Fruit fly (Drosophila melanogaster) whole organism, prepupa: ENCODE results near the gene Hmr.

Experiments
- Blimp-1 ChIP-seq: fragments of 200-800 bp; sonication (Bioruptor generic); optimal IDR thresholded peaks from 3 replicates; lab custom pipeline; 2017; ENCODE audit warnings: missing biosample characterization, missing genetic modification characterization, mild to moderate bottlenecking, moderate library complexity, missing genetic modification reagents
- CG10631 ChIP-seq: fragments of 200-800 bp; sonication (Bioruptor generic); optimal IDR thresholded peaks from 2 replicates; lab custom pipeline; 2016; ENCODE audit warnings: missing biosample characterization, missing genetic modification characterization
- CG11762 ChIP-seq: fragments of 200-800 bp; sonication (Bioruptor generic); optimal IDR thresholded peaks from 3 replicates; lab custom pipeline; 2016; ENCODE audit warnings: missing biosample characterization, missing genetic modification characterization; ENCODE audit not compliant: insufficient read depth
- CG15336 ChIP-seq: fragments of 200-800 bp; sonication (Bioruptor generic); IDR thresholded peaks from 2 replicates; pipeline ENCODE4 v1.3.6; 2022; ENCODE audit warnings: missing biosample characterization, missing genetic modification characterization
- CG16779 ChIP-seq: fragments of 200-800 bp; sonication (Bioruptor generic); optimal IDR thresholded peaks from 3 replicates; lab custom pipeline; 2017; ENCODE audit warnings: missing biosample characterization, mild to moderate bottlenecking, missing genetic modification characterization
- CG3032 ChIP-seq: fragments of 200-800 bp; optimal IDR thresholded peaks from 2 replicates; lab custom pipeline; 2019; ENCODE audit warnings: missing biosample characterization, mild to moderate bottlenecking, missing genetic modification characterization, moderate library complexity
- CG31627 ChIP-seq: fragments of 200-800 bp; sonication (Bioruptor generic); optimal IDR thresholded peaks from 3 replicates; lab custom pipeline; 2016; ENCODE audit warnings: missing biosample characterization, missing genetic modification characterization
- CG32006 ChIP-seq: fragments of 200-800 bp; sonication (Bioruptor generic); optimal IDR thresholded peaks from 3 replicates; lab custom pipeline; 2017; ENCODE audit warnings: missing biosample characterization, mild to moderate bottlenecking, missing genetic modification characterization
- CG34406 ChIP-seq: fragments of 200-800 bp; sonication (Bioruptor generic); optimal IDR thresholded peaks from 3 replicates; lab custom pipeline; 2016; ENCODE audit warnings: missing biosample characterization, missing genetic modification characterization
- CG3919 ChIP-seq: fragments of 200-800 bp; sonication (Bioruptor generic); optimal IDR thresholded peaks from 3 replicates; lab custom pipeline; 2016; ENCODE audit warnings: missing biosample characterization, missing genetic modification characterization
- CG4318 ChIP-seq: fragments of 200-800 bp; sonication (Bioruptor generic); optimal IDR thresholded peaks from 3 replicates; lab custom pipeline; 2017; ENCODE audit warnings: missing biosample characterization, mild to moderate bottlenecking, missing genetic modification characterization
- CG6163 ChIP-seq: fragments of 200-800 bp; sonication (Bioruptor generic); IDR thresholded peaks from 3 replicates; pipeline ENCODE4 v1.3.6; 2022; ENCODE audit warnings: missing biosample characterization, missing genetic modification characterization
- CG6276 ChIP-seq: fragments of 200-800 bp; sonication (Bioruptor generic); optimal IDR thresholded peaks from 2 replicates; lab custom pipeline; 2017; ENCODE audit warnings: missing biosample characterization, mild to moderate bottlenecking, missing genetic modification characterization
- CG6792 ChIP-seq: fragments of 200-800 bp; sonication (Bioruptor generic); optimal IDR thresholded peaks from 3 replicates; lab custom pipeline; 2016; ENCODE audit warnings: missing biosample characterization, missing genetic modification characterization
- CG6808 ChIP-seq: fragments of 200-800 bp; sonication (Bioruptor generic); optimal IDR thresholded peaks from 3 replicates; lab custom pipeline; 2017; ENCODE audit warnings: missing biosample characterization, missing genetic modification characterization, mild to moderate bottlenecking, moderate library complexity, missing genetic modification reagents
- CG6854 ChIP-seq: fragments of 200-800 bp; sonication (Bioruptor generic); optimal IDR thresholded peaks from 2 replicates; lab custom pipeline; 2017; ENCODE audit warnings: missing biosample characterization, mild to moderate bottlenecking, missing genetic modification characterization
- CG8319 ChIP-seq: fragments of 200-800 bp; sonication (Bioruptor generic); optimal IDR thresholded peaks from 3 replicates; lab custom pipeline; 2016; ENCODE audit warnings: missing biosample characterization, missing genetic modification characterization
- CG8632 ChIP-seq: fragments of 200-800 bp; sonication (Bioruptor generic); optimal IDR thresholded peaks from 3 replicates; lab custom pipeline; 2016; ENCODE audit warnings: missing biosample characterization, missing genetic modification characterization
- CG9139 ChIP-seq: fragments of 200-800 bp; sonication (Bioruptor generic); optimal IDR thresholded peaks from 3 replicates; lab custom pipeline; 2017; ENCODE audit warnings: missing biosample characterization, mild to moderate bottlenecking, missing genetic modification characterization
- Eip75B ChIP-seq: fragments of 200-800 bp; sonication (Bioruptor generic); optimal IDR thresholded peaks from 3 replicates; lab custom pipeline; 2016; ENCODE audit warnings: missing biosample characterization, missing genetic modification characterization
- Eip78C ChIP-seq: fragments of 200-800 bp; sonication (Bioruptor generic); peaks from one replicate; lab custom pipeline; 2016; ENCODE audit warnings: missing biosample characterization, missing genetic modification characterization
- Eip93F ChIP-seq: fragments of 200-800 bp; sonication (Bioruptor generic); optimal IDR thresholded peaks from 2 replicates; lab custom pipeline; 2016; ENCODE audit warnings: missing biosample characterization, mild to moderate bottlenecking, missing genetic modification characterization
- Ets21C ChIP-seq: fragments of 200-800 bp; sonication (Bioruptor generic); optimal IDR thresholded peaks from 3 replicates; lab custom pipeline; 2016; ENCODE audit warnings: missing biosample characterization, missing genetic modification characterization
- Ets96B ChIP-seq: fragments of 200-800 bp; optimal IDR thresholded peaks from 2 replicates; lab custom pipeline; 2019; ENCODE audit warnings: missing biosample characterization, mild to moderate bottlenecking, missing genetic modification characterization, moderate library complexity
- Gug ChIP-seq: fragments of 200-800 bp; sonication (Bioruptor generic); IDR thresholded peaks from 2 replicates; pipeline ENCODE4 v1.3.6; 2022; ENCODE audit warnings: missing biosample characterization, missing genetic modification characterization
- Hr38 ChIP-seq: sonication (Bioruptor generic); optimal IDR thresholded peaks from 2 replicates; lab custom pipeline; 2016; ENCODE audit warnings: missing biosample characterization, missing genetic modification characterization
- Hr39 ChIP-seq: fragments of 200-800 bp; sonication (Bioruptor generic); optimal IDR thresholded peaks from 2 replicates; lab custom pipeline; 2016; ENCODE audit warnings: missing biosample characterization, missing genetic modification characterization
- Lpt ChIP-seq: fragments of 200-800 bp; sonication (Bioruptor generic); optimal IDR thresholded peaks from 3 replicates; lab custom pipeline; 2016; ENCODE audit warnings: missing biosample characterization, missing genetic modification characterization
- Met ChIP-seq: fragments of 200-800 bp; sonication (Bioruptor generic); optimal IDR thresholded peaks from 3 replicates; lab custom pipeline; 2016; ENCODE audit warnings: missing biosample characterization, missing genetic modification characterization
- OdsH ChIP-seq: fragments of 200-800 bp; sonication (Bioruptor generic); optimal IDR thresholded peaks from 3 replicates; lab custom pipeline; 2016; ENCODE audit warnings: missing biosample characterization, missing genetic modification characterization
- Smox ChIP-seq: fragments of 200-800 bp; sonication (Bioruptor generic); optimal IDR thresholded peaks from 3 replicates; lab custom pipeline; 2016; ENCODE audit warnings: missing biosample characterization, missing genetic modification characterization
- Sox14 ChIP-seq: fragments of 200-800 bp; sonication (Bioruptor generic); optimal IDR thresholded peaks from 3 replicates; lab custom pipeline; 2016; ENCODE audit warnings: missing biosample characterization, missing genetic modification characterization
- Sox15 ChIP-seq: fragments of 200-800 bp; sonication (Bioruptor generic); optimal IDR thresholded peaks from 3 replicates; lab custom pipeline; 2016; ENCODE audit warnings: missing biosample characterization, missing genetic modification characterization
- achi ChIP-seq: fragments of 200-800 bp; sonication (Bioruptor generic); optimal IDR thresholded peaks from 3 replicates; lab custom pipeline; 2016; ENCODE audit warnings: missing biosample characterization, missing genetic modification characterization
- acj6 ChIP-seq: fragments of 200-800 bp; sonication (Bioruptor generic); optimal IDR thresholded peaks from 3 replicates; lab custom pipeline; 2016; ENCODE audit warnings: missing biosample characterization, missing genetic modification characterization
- dac ChIP-seq: fragments of 200-800 bp; sonication (Bioruptor generic); optimal IDR thresholded peaks from 2 replicates; lab custom pipeline; 2017; ENCODE audit warnings: missing biosample characterization, mild to moderate bottlenecking, missing genetic modification characterization
- dsx ChIP-seq: fragments of 200-800 bp; optimal IDR thresholded peaks from 3 replicates; lab custom pipeline; 2019; ENCODE audit warnings: missing biosample characterization, mild to moderate bottlenecking, missing genetic modification characterization, moderate library complexity; ENCODE audit not compliant: poor library complexity, severe bottlenecking
- eg ChIP-seq: fragments of 200-800 bp; sonication (Bioruptor generic); IDR thresholded peaks from 3 replicates; pipeline ENCODE4 v1.3.6; 2022; ENCODE audit warnings: missing biosample characterization, missing genetic modification characterization
- esn ChIP-seq: fragments of 200-800 bp; sonication (Bioruptor generic); optimal IDR thresholded peaks from 2 replicates; lab custom pipeline; 2016; ENCODE audit warnings: missing biosample characterization, mild to moderate bottlenecking, missing genetic modification characterization, moderate library complexity
- fd59A ChIP-seq: fragments of 200-800 bp; sonication (Bioruptor generic); optimal IDR thresholded peaks from 2 replicates; lab custom pipeline; 2017; ENCODE audit warnings: missing biosample characterization, mild to moderate bottlenecking, missing genetic modification characterization, missing genetic modification reagents
- fd85E ChIP-seq: fragments of 200-800 bp; sonication (Bioruptor generic); optimal IDR thresholded peaks from 3 replicates; lab custom pipeline; 2016; ENCODE audit warnings: missing biosample characterization, missing genetic modification characterization
- fkh ChIP-seq: fragments of 200-800 bp; sonication (Bioruptor generic); optimal IDR thresholded peaks from 3 replicates; lab custom pipeline; 2017; ENCODE audit warnings: missing biosample characterization, mild to moderate bottlenecking, missing genetic modification characterization, moderate library complexity
- salr ChIP-seq, 2 experiments: fragments of 200-800 bp; sonication (Bioruptor generic); optimal IDR thresholded peaks; 3 replicates each; lab custom pipeline; 2016 to 2018; ENCODE audit warnings: missing biosample characterization in 2 of 2, missing genetic modification characterization in 2 of 2, mild to moderate bottlenecking in 1 of 2
- spab ChIP-seq: fragments of 200-800 bp; sonication (Bioruptor generic); optimal IDR thresholded peaks from 2 replicates; lab custom pipeline; 2017; ENCODE audit warnings: missing biosample characterization, mild to moderate bottlenecking, missing genetic modification characterization, missing genetic modification reagents
- topi ChIP-seq: fragments of 200-800 bp; sonication (Bioruptor generic); optimal IDR thresholded peaks from 3 replicates; lab custom pipeline; 2016; ENCODE audit warnings: missing biosample characterization, missing genetic modification characterization

The Hmr gene

dm6 chrX:10587445-10587844 lies 8.2 kb downstream of the Hmr start (continued):
- TF ChIP-seq CG6792 (GFP tag; lab: Kevin White, UChicago) (peak; percentile 55), CG15336 (GFP tag; lab: Robert Waterston, UW) (peak; percentile 80), CG6854 (no peak), Eip75B (no peak), spab (GFP tag; lab: Kevin White, UChicago) (no peak), CG34406 (GFP tag; lab: Kevin White, UChicago) (peak; percentile 34), CG6808 (GFP tag; lab: Kevin White, UChicago) (no peak), Ets96B (tag; lab: Kevin White, UChicago) (peak; percentile 61), fkh (no peak), CG9139 (GFP tag; lab: Kevin White, UChicago) (peak; percentile 23), CG16779 (peak; percentile 58), Hr38 (GFP tag; lab: Kevin White, UChicago) (no peak), Eip93F (GFP tag; lab: Kevin White, UChicago) (no peak), Sox14 (GFP tag; lab: Kevin White, UChicago) (peak; percentile 71), CG6163 (peak; percentile 82), salr (GFP tag; optimal IDR thresholded peaks at IDR 0.05; lab: Kevin White, UChicago) (peak; percentile 21 to 61), fd59A (peak; percentile 54)

- TF ChIP-seq Gug (GFP tag; lab: Robert Waterston, UW), result no peak
- TF ChIP-seq Eip75B, result no peak
- no peak for TF ChIP-seq Ets96B (tag; lab: Kevin White, UChicago)
- TF ChIP-seq Lpt (GFP tag; lab: Kevin White, UChicago), result no peak
- TF ChIP-seq CG6163, result no peak
- no peak for TF ChIP-seq CG11762 (GFP tag; lab: Kevin White, UChicago)
- TF ChIP-seq dsx (GFP tag; lab: Kevin White, UChicago), result no peak
Observed at dm6 chrX:10586173-10586572, 9.5 kb downstream of the Hmr start.

dm6 chrX:10585158-10585634 lies 10.5 kb downstream of the Hmr start, which contains the start of gene spri:
Gene spri, minus strand, starts transcription at chrX:10585422.
- TF ChIP-seq CG6163 (peak; percentile 68), Hr39 (no peak), CG4318 (GFP tag; lab: Kevin White, UChicago) (no peak), CG3032 (tag; lab: Kevin White, UChicago) (peak; percentile 46), CG6854 (peak; percentile 41), CG6276 (GFP tag; lab: Kevin White, UChicago) (peak; percentile 83), CG31627 (GFP tag; lab: Kevin White, UChicago) (no peak), dac (GFP tag; lab: Kevin White, UChicago) (no peak), CG10631 (no peak), Eip93F (GFP tag; lab: Kevin White, UChicago) (peak; percentile 38), spab (GFP tag; lab: Kevin White, UChicago) (no peak), CG34406 (GFP tag; lab: Kevin White, UChicago) (no peak), CG6808 (GFP tag; lab: Kevin White, UChicago) (peak; percentile 70), CG8319 (GFP tag; lab: Kevin White, UChicago) (peak; percentile 14), Sox15 (GFP tag; lab: Kevin White, UChicago) (no peak), esn (GFP tag; lab: Kevin White, UChicago) (peak; percentile 8), CG3919 (GFP tag; lab: Kevin White, UChicago) (peak; percentile 22), Met (GFP tag; lab: Kevin White, UChicago) (no peak), CG32006 (no peak), dsx (GFP tag; lab: Kevin White, UChicago) (peak; percentile 39), topi (GFP tag; lab: Kevin White, UChicago) (peak; percentile 7), CG11762 (GFP tag; lab: Kevin White, UChicago) (no peak), salr (GFP tag; optimal IDR thresholded peaks at IDR 0.05; lab: Kevin White, UChicago) (no peak), Smox (no peak), fkh (no peak), CG8632 (no peak), fd85E (GFP tag; lab: Kevin White, UChicago) (peak; percentile 43), Blimp-1 (no peak), acj6 (GFP tag; lab: Kevin White, UChicago) (peak; percentile 7), Sox14 (GFP tag; lab: Kevin White, UChicago) (peak; percentile 9), Hr38 (GFP tag; lab: Kevin White, UChicago) (no peak), CG6792 (GFP tag; lab: Kevin White, UChicago) (no peak), Eip78C (peak; percentile 66), Ets21C (GFP tag; lab: Kevin White, UChicago) (no peak), OdsH (GFP tag; lab: Kevin White, UChicago) (no peak), Ets96B (tag; lab: Kevin White, UChicago) (peak; percentile 31), eg (GFP tag; lab: Robert Waterston, UW) (peak; percentile 71), achi (GFP tag; lab: Kevin White, UChicago) (no peak), fd59A (no peak)
